Worm (Caenorhabditis elegans): ENCODE results near the gene lron-7.

- TF ChIP-seq tbx-2 (tag; optimal IDR thresholded peaks at IDR 0.05) (peak; percentile 58), ztf-11 (tag; optimal IDR thresholded peaks at IDR 0.05) (no peak), egl-27 (tag; optimal IDR thresholded peaks at IDR 0.05) (peak; percentile 54 to 56), ceh-82 (tag; optimal IDR thresholded peaks at IDR 0.05) (peak; percentile 20 to 73 (median 38)), snpc-4 (tag; optimal IDR thresholded peaks at IDR 0.05) (no peak), sptf-1 (tag; optimal IDR thresholded peaks at IDR 0.05) (no peak), nhr-237 (tag; optimal IDR thresholded peaks at IDR 0.05) (peak; percentile 60), nhr-19 (GFP tag; conservative IDR thresholded peaks at IDR 0.05) (no peak; the same call in 1 of the 2 replicates), nhr-77 (tag; optimal IDR thresholded peaks at IDR 0.05) (peak; percentile 12), fos-1 (tag; optimal IDR thresholded peaks at IDR 0.05) (no peak), aly-2 (tag; optimal IDR thresholded peaks at IDR 0.05) (no peak), elt-3 (tag; optimal IDR thresholded peaks at IDR 0.05) (peak in 3 of 6 experiments; percentile 14 to 65 (median 49)), nhr-76 (tag; optimal IDR thresholded peaks at IDR 0.05) (no peak)
These were observed 14.5 kb downstream of the lron-7 start for ce11 chrX:7306434-7306833.
